Worm (Caenorhabditis elegans): ENCODE data around the gene cpg-4.
A peak's percentile ranks its signal among the peaks of the same experiment; 100 is the strongest.
"Not testable (repeated sequence)": the region's sequence is repeated elsewhere in the genome, so short reads cannot be mapped to it uniquely, and the experiment has no call there.

The cpg-4 gene

ce11 chrV:6033512-6033911, 37.3 kb downstream of the cpg-4 start:
- TF ChIP-seq elt-3 (tag; optimal IDR thresholded peaks at IDR 0.05) (no peak), nhr-12 (tag; optimal IDR thresholded peaks at IDR 0.05) (no peak), hmg-11 (tag; optimal IDR thresholded peaks at IDR 0.05) (peak; percentile 22), unc-62 (GFP tag; optimal IDR thresholded peaks at IDR 0.05) (peak; percentile 13), lin-39 (tag; optimal IDR thresholded peaks at IDR 0.05) (peak; percentile 72), ztf-4 (tag; optimal IDR thresholded peaks at IDR 0.05) (no peak), egl-5 (tag; optimal IDR thresholded peaks at IDR 0.05) (no peak), nfya-1 (tag; optimal IDR thresholded peaks at IDR 0.05; ENCODE audit: insufficient read depth) (peak; percentile 33)

ce11 chrV:6034714-6035113, 38.5 kb downstream of the cpg-4 start, which contains the start of gene dhs-17:
dhs-17 (minus strand) TSS chrV:6034814.
- TF ChIP-seq nhr-25 (tag; optimal IDR thresholded peaks at IDR 0.05), result no peak

ce11 chrV:6036547-6036946, 40.3 kb downstream of the cpg-4 start:
- TF ChIP-seq fos-1 (tag; optimal IDR thresholded peaks at IDR 0.05), result no peak

- TF ChIP-seq zag-1 (tag; optimal IDR thresholded peaks at IDR 0.05); ama-1 (optimal IDR thresholded peaks at IDR 0.05); lin-39 (tag; optimal IDR thresholded peaks at IDR 0.05): not testable (repeated sequence)
These were observed 42.4 kb downstream of the cpg-4 start, which contains the start of gene F29G9.1 for ce11 chrV:6038405-6039151. F29G9.1 (plus strand) TSS chrV:6039101.

DNA sequence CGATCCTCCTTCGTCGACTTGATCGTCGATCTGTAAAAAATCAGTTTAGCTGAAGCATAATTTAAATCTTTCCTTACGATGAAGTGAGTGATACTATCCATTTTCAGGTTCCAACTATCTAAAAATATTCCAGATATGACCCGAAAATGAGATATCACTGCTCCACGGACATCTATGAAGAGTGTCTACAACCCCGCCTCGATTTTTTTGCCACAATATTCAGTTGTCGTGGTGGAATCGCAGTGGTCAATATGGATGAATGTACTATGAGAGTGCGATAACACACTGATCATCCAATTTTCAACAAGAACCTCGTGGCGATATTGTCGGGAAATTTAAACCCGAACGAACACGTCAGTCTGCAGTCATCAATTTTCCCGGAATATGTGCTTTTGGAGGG, 45.2 kb downstream of the cpg-4 start, which contains the start of gene R01B10.2:
R01B10.2 (minus strand) TSS at position 101 of the 400 bp plus-strand sequence.
- TF ChIP-seq eor-1 (tag; optimal IDR thresholded peaks at IDR 0.05), result no peak
- no peak for TF ChIP-seq ztf-11 (tag; optimal IDR thresholded peaks at IDR 0.05)
- no peak for TF ChIP-seq tbx-2 (tag; optimal IDR thresholded peaks at IDR 0.05)
- TF ChIP-seq pha-4 (tag; optimal IDR thresholded peaks at IDR 0.05), result no peak
- TF ChIP-seq elt-2 (tag; optimal IDR thresholded peaks at IDR 0.05), result no peak
- no peak for TF ChIP-seq nhr-67 (tag; optimal IDR thresholded peaks at IDR 0.05)
- TF ChIP-seq aly-2 (tag; optimal IDR thresholded peaks at IDR 0.05), result no peak
- TF ChIP-seq nhr-25 (tag; optimal IDR thresholded peaks at IDR 0.05), result no peak
- no peak for TF ChIP-seq ceh-9 (tag; optimal IDR thresholded peaks at IDR 0.05)
- TF ChIP-seq ZK546.5 (tag; optimal IDR thresholded peaks at IDR 0.05), result no peak
- no peak for TF ChIP-seq ztf-4 (tag; optimal IDR thresholded peaks at IDR 0.05)
- no peak for TF ChIP-seq R02D3.7 (tag; optimal IDR thresholded peaks at IDR 0.05)

ce11 chrV:6043275-6044271, 47.4 kb downstream of the cpg-4 start, which contains the start of gene cpi-2:
cpi-2 (plus strand) TSS chrV:6044062.
- TF ChIP-seq egl-5 (tag; optimal IDR thresholded peaks at IDR 0.05), result no peak
- TF ChIP-seq snpc-4 (tag; optimal IDR thresholded peaks at IDR 0.05), result peak; percentile 3
- no peak for TF ChIP-seq ceh-9 (tag; optimal IDR thresholded peaks at IDR 0.05)
- no peak for TF ChIP-seq elt-3 (tag; optimal IDR thresholded peaks at IDR 0.05)
- TF ChIP-seq tbx-2 (tag; optimal IDR thresholded peaks at IDR 0.05), result no peak
- no peak for TF ChIP-seq fkh-2 (tag; optimal IDR thresholded peaks at IDR 0.05)
- TF ChIP-seq fkh-10 (GFP tag; optimal IDR thresholded peaks at IDR 0.05), result no peak
- peak; percentile 51 for TF ChIP-seq hmg-11 (tag; optimal IDR thresholded peaks at IDR 0.05)
- TF ChIP-seq nhr-77 (tag; optimal IDR thresholded peaks at IDR 0.05), result no peak
- no peak for TF ChIP-seq nhr-11 (tag; optimal IDR thresholded peaks at IDR 0.05)
- no peak for TF ChIP-seq fos-1 (tag; optimal IDR thresholded peaks at IDR 0.05)
- TF ChIP-seq nhr-76 (tag; optimal IDR thresholded peaks at IDR 0.05), result no peak
- TF ChIP-seq unc-62 (GFP tag; optimal IDR thresholded peaks at IDR 0.05), result no peak
- TF ChIP-seq daf-12 (tag; optimal IDR thresholded peaks at IDR 0.05), result no peak
- peak; percentile 88 for TF ChIP-seq ceh-28 (tag; optimal IDR thresholded peaks at IDR 0.05)
- no peak for TF ChIP-seq lin-15B (tag; optimal IDR thresholded peaks at IDR 0.05)
- TF ChIP-seq ceh-82 (tag; optimal IDR thresholded peaks at IDR 0.05), result no peak
- no peak for TF ChIP-seq nhr-67 (tag; optimal IDR thresholded peaks at IDR 0.05)
- TF ChIP-seq pqm-1 (tag; optimal IDR thresholded peaks at IDR 0.05), result no peak
- no peak for TF ChIP-seq egl-27 (tag; optimal IDR thresholded peaks at IDR 0.05)
- TF ChIP-seq ztf-11 (tag; optimal IDR thresholded peaks at IDR 0.05), result no peak
- no peak for TF ChIP-seq nhr-12 (tag; optimal IDR thresholded peaks at IDR 0.05)
- TF ChIP-seq lsy-12 (tag; optimal IDR thresholded peaks at IDR 0.05), result no peak
- peak; percentile 81 for TF ChIP-seq ama-1 (optimal IDR thresholded peaks at IDR 0.05)
- no peak for TF ChIP-seq eor-1 (tag; optimal IDR thresholded peaks at IDR 0.05)
- no peak for TF ChIP-seq sea-2 (GFP tag; optimal IDR thresholded peaks at IDR 0.05)
- TF ChIP-seq mml-1 (tag; optimal IDR thresholded peaks at IDR 0.05), result no peak
- TF ChIP-seq ZK546.5 (tag; optimal IDR thresholded peaks at IDR 0.05), result no peak
- TF ChIP-seq ztf-4 (tag; optimal IDR thresholded peaks at IDR 0.05), result no peak
- TF ChIP-seq aly-2 (tag; optimal IDR thresholded peaks at IDR 0.05), result no peak
- no peak for TF ChIP-seq zag-1 (tag; optimal IDR thresholded peaks at IDR 0.05)
